Worm (Caenorhabditis elegans) whole organism, young adult: ENCODE results near the gene gpla-1.

ENCODE experiments used
- B0019.2 ChIP-seq: fragments of 200-800 bp; sonication (Bioruptor generic); conservative IDR thresholded peaks from 2 replicates; pipeline ENCODE4 v1.3.6; 2022; ENCODE audit warnings: missing genetic modification reagents, missing genetic modification characterization, missing compliant biosample characterization
- B0261.1 ChIP-seq: sonication (generic microtip); optimal IDR thresholded peaks from 2 replicates; lab custom pipeline; 2016; ENCODE audit warnings: mild to moderate bottlenecking, missing genetic modification characterization, moderate library complexity, missing compliant biosample characterization
- C06A6.2 ChIP-seq: fragments of 200-800 bp; sonication (Bioruptor generic); conservative IDR thresholded peaks from 2 replicates; pipeline ENCODE4 v1.3.6; 2022; ENCODE audit warnings: missing genetic modification characterization, missing compliant biosample characterization
- C17E4.6 ChIP-seq: fragments of 200-800 bp; sonication (Bioruptor generic); IDR thresholded peaks from 2 replicates; pipeline ENCODE4 v1.3.6; 2022; ENCODE audit warnings: missing genetic modification reagents, missing genetic modification characterization, missing compliant biosample characterization
- F10E7.11 ChIP-seq: sonication (generic microtip); optimal IDR thresholded peaks from 2 replicates; lab custom pipeline; 2017; ENCODE audit warnings: mild to moderate bottlenecking, missing genetic modification characterization, moderate library complexity, missing compliant biosample characterization
- F33H1.4 ChIP-seq: fragments of 200-800 bp; sonication (Bioruptor generic); IDR thresholded peaks from 2 replicates; pipeline ENCODE4 v1.3.6; 2022; ENCODE audit warnings: missing genetic modification reagents, missing genetic modification characterization, missing compliant biosample characterization
- F39B2.1 ChIP-seq: fragments of 200-800 bp; sonication (Bioruptor generic); IDR thresholded peaks from 2 replicates; pipeline ENCODE4 v1.3.6; 2022; ENCODE audit warnings: missing genetic modification reagents, missing genetic modification characterization, missing compliant biosample characterization
- K11D2.4 ChIP-seq: fragments of 200-800 bp; sonication (Bioruptor generic); IDR thresholded peaks from 2 replicates; pipeline ENCODE4 v1.3.6; 2022; ENCODE audit warnings: missing genetic modification reagents, missing genetic modification characterization, missing compliant biosample characterization
- Y79H2A.3 ChIP-seq: fragments of 200-800 bp; sonication (Bioruptor generic); conservative IDR thresholded peaks from 2 replicates; pipeline ENCODE4 v1.3.6; 2022; ENCODE audit warnings: missing genetic modification reagents, missing genetic modification characterization, missing compliant biosample characterization
- ZK185.1 ChIP-seq: sonication (generic microtip); optimal IDR thresholded peaks from 2 replicates; lab custom pipeline; 2016; ENCODE audit warnings: mild to moderate bottlenecking, missing genetic modification characterization, missing compliant biosample characterization; ENCODE audit not compliant: poor library complexity, severe bottlenecking
- ama-1 ChIP-seq, 3 experiments: fragments of 150-350 bp in 1 of 3; sonication (generic microtip) in 2 of 3; optimal IDR thresholded peaks; 2 replicates each; lab custom pipeline; 2014 to 2018; ENCODE audit warnings: missing biosample characterization in 2 of 3, missing genetic modification characterization in 2 of 3, missing genetic modification reagents in 2 of 3
- athp-1 ChIP-seq: sonication (generic microtip); optimal IDR thresholded peaks from 2 replicates; lab custom pipeline; 2017; ENCODE audit warnings: mild to moderate bottlenecking, missing genetic modification characterization, missing compliant biosample characterization
- attf-3 ChIP-seq: fragments of 200-800 bp; sonication (Bioruptor generic); conservative IDR thresholded peaks from 2 replicates; pipeline ENCODE4 v1.3.6; 2022; ENCODE audit warnings: missing genetic modification reagents, missing genetic modification characterization, missing compliant biosample characterization
- attf-5 ChIP-seq: fragments of 200-800 bp; sonication (Bioruptor generic); optimal IDR thresholded peaks from 2 replicates; lab custom pipeline; 2018; ENCODE audit warnings: mild to moderate bottlenecking, missing genetic modification characterization, missing compliant biosample characterization
- attf-6 ChIP-seq: fragments of 200-800 bp; sonication (Bioruptor generic); IDR thresholded peaks from 2 replicates; pipeline ENCODE4 v1.3.6; 2022; ENCODE audit warnings: missing genetic modification reagents, missing genetic modification characterization, missing compliant biosample characterization
- ceh-58 ChIP-seq: fragments of 200-800 bp; sonication (Bioruptor generic); IDR thresholded peaks from 2 replicates; pipeline ENCODE4 v1.3.6; 2022; ENCODE audit warnings: missing genetic modification characterization, missing compliant biosample characterization
- ceh-79 ChIP-seq: sonication (generic microtip); optimal IDR thresholded peaks from 2 replicates; lab custom pipeline; 2017; ENCODE audit warnings: mild to moderate bottlenecking, missing genetic modification characterization, missing compliant biosample characterization
- die-1 ChIP-seq: sonication (generic microtip); optimal IDR thresholded peaks from 2 replicates; lab custom pipeline; 2016; ENCODE audit warnings: missing genotype, mild to moderate bottlenecking, missing genetic modification characterization, missing compliant biosample characterization
- dpff-1 ChIP-seq: sonication (generic microtip); optimal IDR thresholded peaks from 2 replicates; lab custom pipeline; 2017; ENCODE audit warnings: mild to moderate bottlenecking, missing genetic modification characterization, missing compliant biosample characterization
- egl-18 ChIP-seq: fragments of 200-800 bp; sonication (Bioruptor generic); IDR thresholded peaks from 2 replicates; pipeline ENCODE4 v1.3.6; 2022; ENCODE audit warnings: missing genetic modification reagents, missing genetic modification characterization, missing compliant biosample characterization
- egrh-3 ChIP-seq: fragments of 200-800 bp; sonication (Bioruptor generic); IDR thresholded peaks from 2 replicates; pipeline ENCODE4 v1.3.6; 2022; ENCODE audit warnings: missing genetic modification reagents, missing genetic modification characterization, missing compliant biosample characterization
- him-1 ChIP-seq: sonication (generic microtip); optimal IDR thresholded peaks from 2 replicates; lab custom pipeline; 2016; ENCODE audit warnings: missing genotype, missing genetic modification reagents, missing genetic modification characterization, missing compliant biosample characterization
- hrde-1 ChIP-seq: sonication (generic microtip); optimal IDR thresholded peaks from 2 replicates; lab custom pipeline; 2016; ENCODE audit warnings: missing genetic modification characterization, mild to moderate bottlenecking, missing compliant biosample characterization, moderate library complexity, missing genotype, missing genetic modification reagents, borderline replicate concordance
- let-526 ChIP-seq: fragments of 200-800 bp; sonication (Bioruptor generic); IDR thresholded peaks from 2 replicates; pipeline ENCODE4 v1.3.6; 2022; ENCODE audit warnings: missing genetic modification reagents, missing genetic modification characterization, missing compliant biosample characterization
- lin-35 ChIP-seq, 3 experiments: fragments of 150-350 bp in 2 of 3; sonication (generic microtip) in 1 of 3; optimal IDR thresholded peaks; 2 replicates each; lab custom pipeline; 2014 to 2018; ENCODE audit warnings: missing biosample characterization in 3 of 3, missing genetic modification characterization in 3 of 3, missing genetic modification reagents in 3 of 3
- lin-40 ChIP-seq: sonication (generic microtip); optimal IDR thresholded peaks from 2 replicates; lab custom pipeline; 2016; ENCODE audit warnings: missing genetic modification characterization, mild to moderate bottlenecking, missing compliant biosample characterization, missing genotype, missing genetic modification reagents
- lin-54 ChIP-seq: fragments of 200-800 bp; sonication (Bioruptor generic); optimal IDR thresholded peaks from 2 replicates; lab custom pipeline; 2018; ENCODE audit warnings: mild to moderate bottlenecking, missing genetic modification characterization, missing compliant biosample characterization
- lir-1 ChIP-seq: fragments of 200-800 bp; sonication (Bioruptor generic); conservative IDR thresholded peaks from 2 replicates; pipeline ENCODE4 v1.3.6; 2022; ENCODE audit warnings: missing genetic modification reagents, missing genetic modification characterization, missing compliant biosample characterization
- madf-3 ChIP-seq: fragments of 200-800 bp; sonication (Bioruptor generic); IDR thresholded peaks from 2 replicates; pipeline ENCODE4 v1.3.6; 2022; ENCODE audit warnings: missing genetic modification reagents, missing genetic modification characterization, missing compliant biosample characterization
- madf-6 ChIP-seq: fragments of 200-800 bp; sonication (Bioruptor generic); IDR thresholded peaks from 2 replicates; pipeline ENCODE4 v1.3.6; 2022; ENCODE audit warnings: missing genetic modification reagents, missing genetic modification characterization, missing compliant biosample characterization
- mcd-1 ChIP-seq: fragments of 200-800 bp; sonication (Bioruptor generic); IDR thresholded peaks from 2 replicates; pipeline ENCODE4 v1.3.6; 2022; ENCODE audit warnings: missing genetic modification reagents, missing genetic modification characterization, missing compliant biosample characterization
- mxl-1 ChIP-seq: sonication (generic microtip); optimal IDR thresholded peaks from 2 replicates; lab custom pipeline; 2016; ENCODE audit warnings: missing genetic modification characterization, missing compliant biosample characterization
- nfya-1 ChIP-seq: sonication (generic microtip); optimal IDR thresholded peaks from 2 replicates; lab custom pipeline; 2017; ENCODE audit warnings: antibody characterized with exemption, missing compliant biosample characterization, missing genetic modification characterization, borderline replicate concordance; ENCODE audit not compliant: insufficient read depth
- nfyb-1 ChIP-seq: fragments of 200-800 bp; sonication (Bioruptor generic); IDR thresholded peaks from 2 replicates; pipeline ENCODE4 v1.3.6; 2022; ENCODE audit warnings: missing genetic modification reagents, missing genetic modification characterization, missing compliant biosample characterization
- pbrm-1 ChIP-seq: fragments of 200-800 bp; sonication (Bioruptor generic); IDR thresholded peaks from 2 replicates; pipeline ENCODE4 v1.3.6; 2022; ENCODE audit warnings: missing genetic modification reagents, missing genetic modification characterization, missing compliant biosample characterization
- pha-4 ChIP-seq: fragments of 150-350 bp; sonication (generic microtip); optimal IDR thresholded peaks from 2 replicates; lab custom pipeline; 2014; ENCODE audit warnings: missing biosample characterization, missing genetic modification reagents, missing genetic modification characterization
- rcor-1 ChIP-seq: fragments of 200-800 bp; sonication (Bioruptor generic); IDR thresholded peaks from 2 replicates; pipeline ENCODE4 v1.3.6; 2022; ENCODE audit warnings: missing genetic modification reagents, missing genetic modification characterization, missing compliant biosample characterization
- rpc-1 ChIP-seq, 2 experiments: fragments of 150-350 bp in 1 of 2; sonication (generic microtip) in 1 of 2; optimal IDR thresholded peaks; 2 replicates each; lab custom pipeline; 2014 to 2018; ENCODE audit warnings: missing biosample characterization in 1 of 2, missing genetic modification characterization in 1 of 2, missing genetic modification reagents in 1 of 2, missing genotype in 1 of 2
- snpc-4 ChIP-seq, 5 experiments: fragments of 150-350 bp in 1 of 5; sonication (generic microtip) in 4 of 5; optimal IDR thresholded peaks; 2 replicates each; lab custom pipeline; 2014 to 2018; ENCODE audit warnings: missing genetic modification characterization in 5 of 5, missing biosample characterization in 3 of 5, antibody characterized with exemption in 2 of 5, mild to moderate bottlenecking in 2 of 5, missing compliant biosample characterization in 2 of 5, missing genotype in 2 of 5, moderate library complexity in 2 of 5, missing genetic modification reagents in 1 of 5
- tbp1 ChIP-seq: fragments of 200-800 bp; sonication (Bioruptor generic); optimal IDR thresholded peaks from 2 replicates; lab custom pipeline; 2018; ENCODE audit warnings: mild to moderate bottlenecking, missing genetic modification characterization, missing compliant biosample characterization
- xnd-1 ChIP-seq: sonication (generic microtip); optimal IDR thresholded peaks from 2 replicates; lab custom pipeline; 2016; ENCODE audit warnings: missing genotype, missing genetic modification reagents, missing genetic modification characterization, missing compliant biosample characterization
- zim-3 ChIP-seq: sonication (generic microtip); optimal IDR thresholded peaks from 2 replicates; lab custom pipeline; 2017; ENCODE audit warnings: mild to moderate bottlenecking, missing genetic modification characterization, moderate library complexity, missing compliant biosample characterization
- ztf-22 ChIP-seq: fragments of 200-800 bp; sonication (Bioruptor generic); optimal IDR thresholded peaks from 2 replicates; lab custom pipeline; 2018; ENCODE audit warnings: mild to moderate bottlenecking, missing genetic modification characterization, moderate library complexity, missing compliant biosample characterization
- ztf-28 ChIP-seq: fragments of 200-800 bp; sonication (Bioruptor generic); IDR thresholded peaks from 2 replicates; pipeline ENCODE4 v1.3.6; 2022; ENCODE audit warnings: missing genetic modification reagents, missing genetic modification characterization, missing compliant biosample characterization

Gene gpla-1

ce11 chrV:11979673-11980561 lies 42.3 kb upstream of the gpla-1 start, which contains the start of gene snr-4 (continued):
- TF ChIP-seq zim-3 (tag; lab: Kevin White, UChicago) = no peak
- no peak for TF ChIP-seq rpc-1 (optimal IDR thresholded peaks at IDR 0.05; lab: Kevin White, UChicago)
- peak; percentile 11 for TF ChIP-seq rpc-1 (tag; optimal IDR thresholded peaks at IDR 0.05; lab: Kevin White, UChicago)
- TF ChIP-seq Y79H2A.3 = peak; percentile 79
- peak; percentile 61 for TF ChIP-seq xnd-1 (tag; lab: Kevin White, UChicago)
- peak; percentile 78 for TF ChIP-seq F33H1.4 (GFP tag; lab: Robert Waterston, UW)
- no peak for TF ChIP-seq nfya-1 (tag; lab: Kevin White, UChicago)
- no peak for TF ChIP-seq ztf-22 (GFP tag; lab: Kevin White, UChicago)
- TF ChIP-seq let-526 = 0 out of 2 replicates have a peak, but pooled peaks have one; percentile 39
- TF ChIP-seq madf-3 = peak; percentile 100
- TF ChIP-seq attf-5 (GFP tag; lab: Kevin White, UChicago) = peak; percentile 88
- TF ChIP-seq rcor-1 = peak; percentile 95
- TF ChIP-seq lir-1 = peak; percentile 79
- peak; percentile 49 for TF ChIP-seq pha-4 (tag; lab: Kevin White, UChicago)
- TF ChIP-seq mxl-1 (tag; lab: Kevin White, UChicago) = no peak
- TF ChIP-seq F10E7.11 (tag; lab: Kevin White, UChicago) = peak; percentile 7
- TF ChIP-seq egl-18 = peak; percentile 76; the same call in 1 of the 2 replicates
- peak; percentile 93 for TF ChIP-seq attf-6 (GFP tag; lab: Robert Waterston, UW)
- TF ChIP-seq K11D2.4 (GFP tag; lab: Robert Waterston, UW) = peak; percentile 88
- peak; percentile 99 for TF ChIP-seq snpc-4 (GFP tag; optimal IDR thresholded peaks at IDR 0.05; lab: Kevin White, UChicago)
- TF ChIP-seq snpc-4 (tag; optimal IDR thresholded peaks at IDR 0.05; lab: Kevin White, UChicago) = peak; percentile 99 to 100 (median 99)
- TF ChIP-seq tbp1 (GFP tag; lab: Kevin White, UChicago) = peak; percentile 81
- peak; percentile 83 for TF ChIP-seq dpff-1 (tag; lab: Kevin White, UChicago)
- TF ChIP-seq ztf-28 (GFP tag; lab: Robert Waterston, UW) = peak; percentile 95
- TF ChIP-seq attf-3 = peak; percentile 83
- peak; percentile 86 for TF ChIP-seq hrde-1
- TF ChIP-seq nfyb-1 (GFP tag; lab: Robert Waterston, UW) = peak; percentile 97
- peak; percentile 67 for TF ChIP-seq athp-1 (tag; lab: Kevin White, UChicago)
- TF ChIP-seq madf-6 = peak; percentile 88
- no peak for TF ChIP-seq F39B2.1 (GFP tag; lab: Robert Waterston, UW)
- peak; percentile 88 for TF ChIP-seq C06A6.2 (GFP tag; lab: Robert Waterston, UW)
- no peak for TF ChIP-seq ceh-79 (tag; lab: Kevin White, UChicago)
- TF ChIP-seq die-1 (tag; lab: Kevin White, UChicago) = peak; percentile 60
- no peak for TF ChIP-seq ceh-58 (GFP tag; lab: Robert Waterston, UW)
- peak; percentile 56; the same call in 1 of the 2 replicates for TF ChIP-seq B0019.2 (GFP tag; lab: Robert Waterston, UW)
- peak in 2 of 3 experiments; percentile 65 to 79 for TF ChIP-seq lin-35 (GFP tag; optimal IDR thresholded peaks at IDR 0.05; lab: Kevin White, UChicago)
- TF ChIP-seq ama-1 (optimal IDR thresholded peaks at IDR 0.05; lab: Kevin White, UChicago) = peak; percentile 80
- no peak for TF ChIP-seq ama-1 (GFP tag; optimal IDR thresholded peaks at IDR 0.05; lab: Kevin White, UChicago)
- TF ChIP-seq B0261.1 (tag; lab: Kevin White, UChicago) = peak; percentile 41
- peak; percentile 53; the same call in 1 of the 2 replicates for TF ChIP-seq egrh-3 (GFP tag; lab: Robert Waterston, UW)
- peak; percentile 73 for TF ChIP-seq ZK185.1
- peak; percentile 92 for TF ChIP-seq him-1 (tag; lab: Kevin White, UChicago)
- peak; percentile 99 for TF ChIP-seq pbrm-1
- peak; percentile 97 for TF ChIP-seq C17E4.6 (GFP tag; lab: Robert Waterston, UW)
- TF ChIP-seq mcd-1 (GFP tag; lab: Robert Waterston, UW) = peak; percentile 93
- peak; percentile 93 for TF ChIP-seq lin-40
- peak; percentile 90 for TF ChIP-seq lin-54 (GFP tag; lab: Kevin White, UChicago)
